Fruit fly (Drosophila melanogaster) S2 (cell line): ENCODE results near the gene Lsp2.

Source experiments
- CG8478 ChIP-seq: fragments of >200 bp; optimal IDR thresholded peaks from 2 replicates; lab custom pipeline; 2018
- CTCF ChIP-seq, 2 experiments: fragments of >200 bp; optimal IDR thresholded peaks; 2 replicates each; lab custom pipeline; 2018

The Lsp2 gene

dm6 chr3L:12163082-12163481 is 33.9 kb downstream of the Lsp2 start:
- TF ChIP-seq CG8478 (lab: Kevin White, UChicago) (no peak), CTCF (optimal IDR thresholded peaks at IDR 0.05; lab: Kevin White, UChicago) (no peak)

dm6 chr3L:12163693-12164092 is 34.5 kb downstream of the Lsp2 start, which contains the start of gene CG9760:
Gene CG9760, minus strand, starts transcription at chr3L:12163735.
- no peak for TF ChIP-seq CTCF (optimal IDR thresholded peaks at IDR 0.05; lab: Kevin White, UChicago)
- no peak for TF ChIP-seq CG8478 (lab: Kevin White, UChicago)

- TF ChIP-seq CG8478 (lab: Kevin White, UChicago) (no peak), CTCF (optimal IDR thresholded peaks at IDR 0.05; lab: Kevin White, UChicago) (no peak)
These were observed 46.2 kb downstream of the Lsp2 start, which contains the start of gene Rh7 for dm6 chr3L:12175382-12175781. Gene Rh7, minus strand, starts transcription at chr3L:12175482.

- TF ChIP-seq CTCF (optimal IDR thresholded peaks at IDR 0.05; lab: Kevin White, UChicago) (no peak), CG8478 (lab: Kevin White, UChicago) (no peak)
These were observed 48.1 kb downstream of the Lsp2 start, which contains the start of gene CAH2 for dm6 chr3L:12177301-12177700. Gene CAH2, plus strand, starts transcription at chr3L:12177601.

dm6 chr3L:12178847-12179437 is 49.7 kb downstream of the Lsp2 start:
- no peak for TF ChIP-seq CTCF (optimal IDR thresholded peaks at IDR 0.05; lab: Kevin White, UChicago)
- TF ChIP-seq CG8478 (lab: Kevin White, UChicago) = no peak
